Fruit fly (Drosophila melanogaster) whole organism, prepupa: ENCODE data around the gene CG3706.

Source experiments
- Blimp-1 ChIP-seq: fragments of 200-800 bp; sonication (Bioruptor generic); optimal IDR thresholded peaks from 3 replicates; lab custom pipeline; 2017; ENCODE audit warnings: missing biosample characterization, missing genetic modification characterization, mild to moderate bottlenecking, moderate library complexity, missing genetic modification reagents
- CG1621 ChIP-seq: fragments of 200-800 bp; sonication (Bioruptor generic); optimal IDR thresholded peaks from 3 replicates; lab custom pipeline; 2018; ENCODE audit warnings: missing biosample characterization, mild to moderate bottlenecking, missing genetic modification characterization
- CG31627 ChIP-seq: fragments of 200-800 bp; sonication (Bioruptor generic); optimal IDR thresholded peaks from 3 replicates; lab custom pipeline; 2016; ENCODE audit warnings: missing biosample characterization, missing genetic modification characterization
- CG3919 ChIP-seq: fragments of 200-800 bp; sonication (Bioruptor generic); optimal IDR thresholded peaks from 3 replicates; lab custom pipeline; 2016; ENCODE audit warnings: missing biosample characterization, missing genetic modification characterization
- Ets21C ChIP-seq: fragments of 200-800 bp; sonication (Bioruptor generic); optimal IDR thresholded peaks from 3 replicates; lab custom pipeline; 2016; ENCODE audit warnings: missing biosample characterization, missing genetic modification characterization
- Hr39 ChIP-seq: fragments of 200-800 bp; sonication (Bioruptor generic); optimal IDR thresholded peaks from 2 replicates; lab custom pipeline; 2016; ENCODE audit warnings: missing biosample characterization, missing genetic modification characterization
- OdsH ChIP-seq: fragments of 200-800 bp; sonication (Bioruptor generic); optimal IDR thresholded peaks from 3 replicates; lab custom pipeline; 2016; ENCODE audit warnings: missing biosample characterization, missing genetic modification characterization
- fd85E ChIP-seq: fragments of 200-800 bp; sonication (Bioruptor generic); optimal IDR thresholded peaks from 3 replicates; lab custom pipeline; 2016; ENCODE audit warnings: missing biosample characterization, missing genetic modification characterization
- fkh ChIP-seq: fragments of 200-800 bp; sonication (Bioruptor generic); optimal IDR thresholded peaks from 3 replicates; lab custom pipeline; 2017; ENCODE audit warnings: missing biosample characterization, mild to moderate bottlenecking, missing genetic modification characterization, moderate library complexity

dm6 chrX:927863-928257 lies 4.4 kb downstream of the CG3706 start, which contains the start of the genes CG43867 and MED22:
- TF ChIP-seq Ets21C (GFP tag; lab: Kevin White, UChicago) = no peak
- TF ChIP-seq CG1621 = no peak
- no peak for TF ChIP-seq OdsH (GFP tag; lab: Kevin White, UChicago)
- no peak for TF ChIP-seq Hr39 (GFP tag; lab: Kevin White, UChicago)
- no peak for TF ChIP-seq fkh (GFP tag; lab: Kevin White, UChicago)
- TF ChIP-seq Blimp-1 (GFP tag; lab: Kevin White, UChicago) = no peak
- TF ChIP-seq fd85E (GFP tag; lab: Kevin White, UChicago) = no peak
- TF ChIP-seq CG31627 (GFP tag; lab: Kevin White, UChicago) = no peak
- TF ChIP-seq CG3919 (GFP tag; lab: Kevin White, UChicago) = no peak
